Fruit fly (Drosophila melanogaster): ENCODE results near the gene CG14736.

- TF ChIP-seq btn (GFP tag; optimal IDR thresholded peaks at IDR 0.05) (no peak), pan (optimal IDR thresholded peaks at IDR 0.05) (no peak), pan (GFP tag; optimal IDR thresholded peaks at IDR 0.05 in 1 of 2, IDR thresholded peaks at IDR 0.05 in 1 of 2) (no peak), Ssrp (tag; optimal IDR thresholded peaks at IDR 0.05) (no peak), fd96Cb (tag; optimal IDR thresholded peaks at IDR 0.05) (no peak), tgo (GFP tag; IDR thresholded peaks at IDR 0.05) (no peak), mam (GFP tag; optimal IDR thresholded peaks at IDR 0.05) (no peak), CG42726 (GFP tag; IDR thresholded peaks at IDR 0.05; ENCODE audit: partially characterized antibody) (no peak), grn (GFP tag; optimal IDR thresholded peaks at IDR 0.05) (no peak), h (optimal IDR thresholded peaks at IDR 0.05) (no peak)
Measured at dm6 chr3R:11992934-11993670, 47.2 kb upstream of the CG14736 start, which contains the start of gene mfas.
